Worm (Caenorhabditis elegans): Measurements from ENCODE around the gene dnj-5.

The dnj-5 gene

DNA sequence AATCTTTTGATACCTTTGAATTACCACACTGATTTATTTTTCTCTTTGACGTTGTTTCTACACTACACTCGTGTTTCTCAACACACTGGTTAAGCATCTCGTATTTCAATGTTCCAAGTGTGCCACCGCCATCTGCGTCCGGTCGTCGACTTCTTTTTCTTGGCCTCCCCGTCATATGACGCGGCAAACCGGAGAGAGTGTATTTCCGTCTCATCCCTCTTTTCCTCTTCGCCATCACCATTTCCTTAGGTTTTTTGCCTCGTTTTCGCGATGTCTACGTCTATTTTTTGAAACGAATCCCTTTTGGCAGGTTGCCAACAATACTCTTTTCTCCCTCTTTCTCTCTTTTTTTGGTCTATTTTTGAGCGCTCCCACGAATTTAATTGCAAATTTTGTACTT lies 19.1 kb downstream of the dnj-5 start:
- TF ChIP-seq tbx-2 (tag; optimal IDR thresholded peaks at IDR 0.05): peak; percentile 46
- TF ChIP-seq nhr-12 (tag; optimal IDR thresholded peaks at IDR 0.05): no peak
- peak; percentile 93 for TF ChIP-seq nhr-85 (tag)
- TF ChIP-seq lin-39 (tag; optimal IDR thresholded peaks at IDR 0.05): no peak
- no peak for TF ChIP-seq mab-9 (GFP tag; IDR thresholded peaks at IDR 0.05)
- peak; percentile 24 for TF ChIP-seq mep-1 (tag; optimal IDR thresholded peaks at IDR 0.05)
- TF ChIP-seq unc-30 (tag; optimal IDR thresholded peaks at IDR 0.05): no peak
- TF ChIP-seq ceh-90 (tag; optimal IDR thresholded peaks at IDR 0.05): no peak
- TF ChIP-seq nhr-237 (tag; optimal IDR thresholded peaks at IDR 0.05): no peak
- TF ChIP-seq nhr-28 (tag; optimal IDR thresholded peaks at IDR 0.05): no peak
- TF ChIP-seq lin-13 (GFP tag; optimal IDR thresholded peaks at IDR 0.05): peak; percentile 9
- no peak for TF ChIP-seq unc-130 (tag; optimal IDR thresholded peaks at IDR 0.05)
- peak; percentile 79 for TF ChIP-seq nhr-71 (tag; optimal IDR thresholded peaks at IDR 0.05)
- TF ChIP-seq Y116A8C.19 (tag; optimal IDR thresholded peaks at IDR 0.05; ENCODE audit: borderline replicate concordance): no peak
- TF ChIP-seq xbp-1 (tag; optimal IDR thresholded peaks at IDR 0.05): peak; percentile 43
- no peak for TF ChIP-seq fkh-8 (tag; optimal IDR thresholded peaks at IDR 0.05)
- TF ChIP-seq hlh-4 (tag; optimal IDR thresholded peaks at IDR 0.05): no peak
- peak; percentile 31 for TF ChIP-seq nhr-90 (tag; optimal IDR thresholded peaks at IDR 0.05; ENCODE audit: poor library complexity)
- TF ChIP-seq zag-1 (tag; optimal IDR thresholded peaks at IDR 0.05): no peak
- no peak for TF ChIP-seq sox-4 (tag; optimal IDR thresholded peaks at IDR 0.05)
- peak; percentile 41 for TF ChIP-seq swsn-7 (tag; optimal IDR thresholded peaks at IDR 0.05)
- TF ChIP-seq tlp-1 (tag; optimal IDR thresholded peaks at IDR 0.05): no peak
- TF ChIP-seq nhr-47 (tag; optimal IDR thresholded peaks at IDR 0.05): peak; percentile 66
- TF ChIP-seq lin-35 (GFP tag; optimal IDR thresholded peaks at IDR 0.05): peak; percentile 14 to 46
- TF ChIP-seq snu-23 (GFP tag; optimal IDR thresholded peaks at IDR 0.05): peak; percentile 74
- peak; percentile 67 for TF ChIP-seq rnt-1 (tag; optimal IDR thresholded peaks at IDR 0.05)
- no peak for TF ChIP-seq jun-1 (tag; optimal IDR thresholded peaks at IDR 0.05)
- peak; percentile 27 for TF ChIP-seq sup-37 (GFP tag; optimal IDR thresholded peaks at IDR 0.05)
- TF ChIP-seq blmp-1 (tag; optimal IDR thresholded peaks at IDR 0.05): peak; percentile 49
- no peak for TF ChIP-seq C16A3.4 (tag; optimal IDR thresholded peaks at IDR 0.05)
- TF ChIP-seq isw-1 (GFP tag; IDR thresholded peaks at IDR 0.05): no peak
- TF ChIP-seq grh-1 (GFP tag; IDR thresholded peaks at IDR 0.05): no peak
- peak; percentile 52 for TF ChIP-seq ztf-4 (tag; optimal IDR thresholded peaks at IDR 0.05)
- no peak for TF ChIP-seq F16B12.6 (tag; optimal IDR thresholded peaks at IDR 0.05)
- TF ChIP-seq hlh-17 (GFP tag; optimal IDR thresholded peaks at IDR 0.05; ENCODE audit: borderline replicate concordance): no peak
- peak; percentile 82 for TF ChIP-seq egl-13 (tag; optimal IDR thresholded peaks at IDR 0.05)
- no peak for TF ChIP-seq ceh-63 (GFP tag; optimal IDR thresholded peaks at IDR 0.05)
- TF ChIP-seq lsy-2 (tag; optimal IDR thresholded peaks at IDR 0.05): peak; percentile 47 to 63
- peak; percentile 31 for TF ChIP-seq mef-2 (tag; optimal IDR thresholded peaks at IDR 0.05)
- peak; percentile 90 for TF ChIP-seq lin-14 (GFP tag; optimal IDR thresholded peaks at IDR 0.05)
- TF ChIP-seq pqm-1 (tag; optimal IDR thresholded peaks at IDR 0.05): no peak
- peak; percentile 87 for TF ChIP-seq nhr-20 (tag; optimal IDR thresholded peaks at IDR 0.05)
- TF ChIP-seq fkh-4 (tag; optimal IDR thresholded peaks at IDR 0.05; ENCODE audit: borderline replicate concordance): no peak
- TF ChIP-seq mdl-1 (tag; optimal IDR thresholded peaks at IDR 0.05): peak in 1 of 2 experiments; percentile 47
- TF ChIP-seq nhr-77 (tag; optimal IDR thresholded peaks at IDR 0.05): peak; percentile 1
- no peak for TF ChIP-seq aly-2 (tag; optimal IDR thresholded peaks at IDR 0.05)
- peak; percentile 70 for TF ChIP-seq dsc-1 (tag; optimal IDR thresholded peaks at IDR 0.05)
- peak; percentile 19 to 35 for TF ChIP-seq efl-1 (optimal IDR thresholded peaks at IDR 0.05)
- TF ChIP-seq efl-1 (GFP tag; optimal IDR thresholded peaks at IDR 0.05 in 1 of 2): peak in 1 of 2 experiments; percentile 83
- TF ChIP-seq ceh-82 (tag; optimal IDR thresholded peaks at IDR 0.05): peak in 1 of 3 experiments; percentile 23
- TF ChIP-seq ceh-8 (GFP tag; optimal IDR thresholded peaks at IDR 0.05): peak; percentile 4
- no peak; the same call in 1 of the 2 replicates for TF ChIP-seq ceh-88 (GFP tag; IDR thresholded peaks at IDR 0.05)
- no peak for TF ChIP-seq dpl-1 (GFP tag; optimal IDR thresholded peaks at IDR 0.05)
- peak in 1 of 2 experiments; percentile 30 for TF ChIP-seq ztf-11 (tag; optimal IDR thresholded peaks at IDR 0.05)
